Worm (Caenorhabditis elegans): ENCODE measurements around the gene pigk-1.

DNA sequence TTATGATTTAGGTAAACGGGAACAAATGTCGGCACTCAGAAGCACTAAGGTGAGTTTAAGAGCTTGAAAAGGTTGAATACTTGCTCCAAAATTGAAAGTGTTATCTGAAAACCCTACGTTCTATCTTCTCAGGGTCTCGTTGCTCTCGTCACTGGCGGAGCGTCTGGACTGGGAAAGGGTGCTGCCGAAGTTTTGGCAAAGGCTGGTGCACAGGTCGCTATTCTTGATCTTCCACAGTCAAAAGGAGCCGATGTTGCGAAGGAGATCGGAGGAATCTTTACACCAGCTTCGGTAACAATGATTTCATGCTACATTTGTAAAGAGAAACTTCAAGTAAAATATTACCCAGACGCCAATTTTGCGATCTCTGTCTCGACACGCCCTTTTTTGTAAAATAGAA, 21.4 kb upstream of the pigk-1 start, which contains the start of gene ard-1:
- TF ChIP-seq nhr-11 (tag; optimal IDR thresholded peaks at IDR 0.05): no peak
- TF ChIP-seq blmp-1 (tag; optimal IDR thresholded peaks at IDR 0.05): no peak
- TF ChIP-seq elt-3 (tag; optimal IDR thresholded peaks at IDR 0.05): no peak
- no peak for TF ChIP-seq lsy-2 (tag; optimal IDR thresholded peaks at IDR 0.05)
- TF ChIP-seq fkh-10 (GFP tag; optimal IDR thresholded peaks at IDR 0.05): no peak
- TF ChIP-seq ama-1 (optimal IDR thresholded peaks at IDR 0.05): no peak
- TF ChIP-seq lin-39 (tag; optimal IDR thresholded peaks at IDR 0.05): no peak
- TF ChIP-seq tbx-2 (tag; optimal IDR thresholded peaks at IDR 0.05): no peak
- TF ChIP-seq nhr-237 (tag; optimal IDR thresholded peaks at IDR 0.05): no peak
- no peak for TF ChIP-seq nhr-19 (GFP tag; conservative IDR thresholded peaks at IDR 0.05)
- no peak for TF ChIP-seq skn-1 (tag; optimal IDR thresholded peaks at IDR 0.05)
- no peak for TF ChIP-seq sox-4 (tag; optimal IDR thresholded peaks at IDR 0.05)

Data from whole organism, L1 larva.